Worm (Caenorhabditis elegans) whole organism, midembryonic: ENCODE data around the gene T06D8.10.

ENCODE experiments used
- T22C8.4 ChIP-seq: fragments of 200-800 bp; sonication (Bioruptor generic); IDR thresholded peaks from 2 replicates; pipeline ENCODE4 v1.3.6; 2022; ENCODE audit warnings: missing genetic modification characterization, missing compliant biosample characterization
- cog-1 ChIP-seq: sonication (generic microtip); optimal IDR thresholded peaks from 2 replicates; lab custom pipeline; 2016; ENCODE audit warnings: missing genetic modification characterization, missing compliant biosample characterization
- flt-1 ChIP-seq: fragments of 200-800 bp; sonication (Bioruptor generic); IDR thresholded peaks from 2 replicates; pipeline ENCODE4 v1.3.6; 2022; ENCODE audit warnings: missing genetic modification characterization, missing compliant biosample characterization
- klf-2 ChIP-seq: fragments of 200-800 bp; sonication (Bioruptor generic); conservative IDR thresholded peaks from 2 replicates; pipeline ENCODE4 v1.3.6; 2022; ENCODE audit warnings: missing genetic modification reagents, missing genetic modification characterization, missing compliant biosample characterization
- med-1 ChIP-seq: sonication (generic microtip); optimal IDR thresholded peaks from 2 replicates; lab custom pipeline; 2017; ENCODE audit warnings: missing genetic modification characterization, mild to moderate bottlenecking, missing compliant biosample characterization, antibody characterized with exemption, missing genetic modification reagents; ENCODE audit not compliant: insufficient read depth
- ref-1 ChIP-seq: fragments of 200-800 bp; sonication (Bioruptor generic); conservative IDR thresholded peaks from 2 replicates; pipeline ENCODE4 v1.3.6; 2022; ENCODE audit warnings: missing genetic modification reagents, missing genetic modification characterization, missing compliant biosample characterization
- tab-1 ChIP-seq: fragments of 200-800 bp; sonication (Bioruptor generic); IDR thresholded peaks from 2 replicates; pipeline ENCODE4 v1.3.6; 2022; ENCODE audit warnings: missing genetic modification characterization, missing compliant biosample characterization
- ztf-29 ChIP-seq: fragments of 200-800 bp; sonication (Bioruptor generic); IDR thresholded peaks from 2 replicates; pipeline ENCODE4 v1.3.6; 2022; ENCODE audit warnings: missing genetic modification reagents, missing genetic modification characterization, missing compliant biosample characterization

- TF ChIP-seq klf-2, result no peak
- no peak for TF ChIP-seq flt-1 (GFP tag; lab: Robert Waterston, UW)
- no peak for TF ChIP-seq tab-1 (GFP tag; lab: Robert Waterston, UW)
- TF ChIP-seq cog-1 (tag; lab: Kevin White, UChicago), result no peak
- TF ChIP-seq ref-1 (GFP tag; lab: Robert Waterston, UW), result no peak
- TF ChIP-seq T22C8.4 (GFP tag; lab: Robert Waterston, UW), result no peak
- no peak for TF ChIP-seq ztf-29 (GFP tag; lab: Robert Waterston, UW)
- no peak for TF ChIP-seq med-1 (GFP tag; lab: Kevin White, UChicago)
These were observed 7.1 kb downstream of the T06D8.10 start for ce11 chrII:11240214-11240613.
